Worm (Caenorhabditis elegans): ENCODE results near the gene srh-276.

Gene srh-276

ce11 chrV:15529069-15529468 is at the start of gene srh-276:
Gene srh-276 (plus strand): TSS chrV:15529369.
- no peak for TF ChIP-seq alr-1 (tag; optimal IDR thresholded peaks at IDR 0.05)
- no peak for TF ChIP-seq nhr-6 (tag; optimal IDR thresholded peaks at IDR 0.05)
- no peak for TF ChIP-seq lin-13 (GFP tag; optimal IDR thresholded peaks at IDR 0.05)
- TF ChIP-seq nhr-23 (tag; optimal IDR thresholded peaks at IDR 0.05) = no peak
- TF ChIP-seq mab-5 (tag; optimal IDR thresholded peaks at IDR 0.05) = no peak
- no peak for TF ChIP-seq egl-27 (tag; optimal IDR thresholded peaks at IDR 0.05)
- no peak for TF ChIP-seq unc-39 (tag; optimal IDR thresholded peaks at IDR 0.05)
- no peak for TF ChIP-seq aly-2 (tag; optimal IDR thresholded peaks at IDR 0.05)
- TF ChIP-seq mdl-1 (tag; optimal IDR thresholded peaks at IDR 0.05) = no peak
- no peak for TF ChIP-seq snpc-4 (tag; optimal IDR thresholded peaks at IDR 0.05)
- TF ChIP-seq crh-2 (tag; optimal IDR thresholded peaks at IDR 0.05) = no peak
- TF ChIP-seq sma-3 (GFP tag; optimal IDR thresholded peaks at IDR 0.05) = no peak
- TF ChIP-seq ztf-4 (tag; optimal IDR thresholded peaks at IDR 0.05) = no peak
- no peak for TF ChIP-seq elt-1 (tag; optimal IDR thresholded peaks at IDR 0.05)
- TF ChIP-seq ztf-11 (tag; optimal IDR thresholded peaks at IDR 0.05) = no peak
- TF ChIP-seq ama-1 (optimal IDR thresholded peaks at IDR 0.05) = no peak
- TF ChIP-seq Y55F3AM.14 (GFP tag; optimal IDR thresholded peaks at IDR 0.05) = no peak
- no peak for TF ChIP-seq mbf-1 (tag; optimal IDR thresholded peaks at IDR 0.05)
- TF ChIP-seq ceh-16 (tag; optimal IDR thresholded peaks at IDR 0.05) = no peak

- no peak for TF ChIP-seq nhr-25 (tag; optimal IDR thresholded peaks at IDR 0.05)
- no peak for TF ChIP-seq mbf-1 (tag; optimal IDR thresholded peaks at IDR 0.05)
- no peak for TF ChIP-seq aly-2 (tag; optimal IDR thresholded peaks at IDR 0.05)
- no peak for TF ChIP-seq nhr-12 (tag; optimal IDR thresholded peaks at IDR 0.05)
- no peak for TF ChIP-seq R02D3.7 (tag; optimal IDR thresholded peaks at IDR 0.05)
- no peak for TF ChIP-seq nhr-10 (tag; optimal IDR thresholded peaks at IDR 0.05)
- TF ChIP-seq elt-3 (tag; optimal IDR thresholded peaks at IDR 0.05) = no peak
- TF ChIP-seq ztf-11 (tag; optimal IDR thresholded peaks at IDR 0.05) = no peak
- no peak for TF ChIP-seq zag-1 (tag; optimal IDR thresholded peaks at IDR 0.05)
- TF ChIP-seq dmd-4 (tag; optimal IDR thresholded peaks at IDR 0.05) = no peak
- TF ChIP-seq Y55F3AM.14 (GFP tag; optimal IDR thresholded peaks at IDR 0.05) = no peak
- no peak for TF ChIP-seq sma-3 (GFP tag; optimal IDR thresholded peaks at IDR 0.05)
- no peak for TF ChIP-seq lin-13 (GFP tag; optimal IDR thresholded peaks at IDR 0.05)
- TF ChIP-seq nhr-23 (tag; optimal IDR thresholded peaks at IDR 0.05) = no peak
Measured at ce11 chrV:15479825-15480224, 49.3 kb upstream of the srh-276 start.

ce11 chrV:15480505-15481075 is 48.6 kb upstream of the srh-276 start:
- TF ChIP-seq ztf-1 (GFP tag; conservative IDR thresholded peaks at IDR 0.05) (no peak), blmp-1 (tag; optimal IDR thresholded peaks at IDR 0.05; ENCODE audit: insufficient read depth) (no peak), gmeb-1 (tag; optimal IDR thresholded peaks at IDR 0.05) (no peak), nhr-237 (tag; optimal IDR thresholded peaks at IDR 0.05) (no peak), nhr-25 (tag; optimal IDR thresholded peaks at IDR 0.05) (no peak), nhr-12 (tag; optimal IDR thresholded peaks at IDR 0.05) (no peak), lsy-2 (tag; optimal IDR thresholded peaks at IDR 0.05) (no peak), Y55F3AM.14 (GFP tag; optimal IDR thresholded peaks at IDR 0.05) (no peak), F13H6.1 (tag; optimal IDR thresholded peaks at IDR 0.05) (no peak), lin-39 (tag; optimal IDR thresholded peaks at IDR 0.05) (no peak), mdl-1 (tag; optimal IDR thresholded peaks at IDR 0.05) (no peak), ztf-4 (tag; optimal IDR thresholded peaks at IDR 0.05) (no peak), peb-1 (tag; optimal IDR thresholded peaks at IDR 0.05) (no peak), sma-9 (GFP tag; optimal IDR thresholded peaks at IDR 0.05) (no peak), sma-9 (tag; optimal IDR thresholded peaks at IDR 0.05) (no peak), aly-2 (tag; optimal IDR thresholded peaks at IDR 0.05) (no peak), nhr-129 (tag; optimal IDR thresholded peaks at IDR 0.05) (no peak), dmd-4 (tag; optimal IDR thresholded peaks at IDR 0.05) (no peak)

- TF ChIP-seq sma-9 (GFP tag; optimal IDR thresholded peaks at IDR 0.05) (peak; percentile 50), sma-9 (tag; optimal IDR thresholded peaks at IDR 0.05) (no peak), gmeb-1 (tag; optimal IDR thresholded peaks at IDR 0.05) (no peak)
Measured at ce11 chrV:15481374-15481773, 47.8 kb upstream of the srh-276 start, which contains the start of gene nhr-150. Gene nhr-150 (minus strand): TSS chrV:15481465.
